Worm (Caenorhabditis elegans) whole organism, L4/young adult: ENCODE data around the gene C13E3.1.

Source experiments
- W03F9.2 ChIP-seq: fragments of 150-350 bp; optimal IDR thresholded peaks from 2 replicates; lab custom pipeline; 2014; ENCODE audit warnings: missing biosample characterization, missing genetic modification characterization
- dao-5 ChIP-seq: sonication (generic microtip); optimal IDR thresholded peaks from 2 replicates; lab custom pipeline; 2016; ENCODE audit warnings: missing genotype, missing genetic modification characterization, moderate library complexity, missing compliant biosample characterization
- him-1 ChIP-seq: sonication (generic microtip); optimal IDR thresholded peaks from 2 replicates; lab custom pipeline; 2016; ENCODE audit warnings: missing genotype, missing genetic modification reagents, missing genetic modification characterization, missing compliant biosample characterization

- TF ChIP-seq him-1 (tag; lab: Kevin White, UChicago), result no peak
- no peak for TF ChIP-seq dao-5 (tag; lab: Kevin White, UChicago)
- no peak for TF ChIP-seq W03F9.2
Measured at ce11 chrX:8860958-8861357, 31.9 kb upstream of the C13E3.1 start, which contains the start of gene C06E2.9.
